Fruit fly (Drosophila melanogaster): ENCODE data around the gene Hrd3.

Gene Hrd3

dm6 chr3R:23725711-23726349 is 32.5 kb downstream of the Hrd3 start:
- TF ChIP-seq CG12605 (GFP tag; IDR thresholded peaks at IDR 0.05) (no peak), Pif1A (GFP tag; optimal IDR thresholded peaks at IDR 0.05) (no peak), EcR (GFP tag; optimal IDR thresholded peaks at IDR 0.05) (no peak), Snoo (tag; optimal IDR thresholded peaks at IDR 0.05) (no peak), rn (GFP tag; IDR thresholded peaks at IDR 0.05) (no peak), CG14655 (GFP tag; optimal IDR thresholded peaks at IDR 0.05) (no peak), fd96Ca (GFP tag; IDR thresholded peaks at IDR 0.05) (no peak), CG10348 (GFP tag; IDR thresholded peaks at IDR 0.05) (no peak), CG8159 (tag; optimal IDR thresholded peaks at IDR 0.05) (no peak), CG9948 (tag; optimal IDR thresholded peaks at IDR 0.05) (no peak), Ets98B (GFP tag; IDR thresholded peaks at IDR 0.05) (no peak), CG4496 (GFP tag; IDR thresholded peaks at IDR 0.05) (no peak), Pif1B (GFP tag; optimal IDR thresholded peaks at IDR 0.05) (no peak), CG32121 (GFP tag; IDR thresholded peaks at IDR 0.05) (no peak), CG15710 (tag; optimal IDR thresholded peaks at IDR 0.05) (no peak), CG13204 (GFP tag; optimal IDR thresholded peaks at IDR 0.05) (no peak)

dm6 chr3R:23724843-23725506 is 33.4 kb downstream of the Hrd3 start:
- TF ChIP-seq Snoo (tag; optimal IDR thresholded peaks at IDR 0.05) (no peak), gl (tag; optimal IDR thresholded peaks at IDR 0.05) (no peak), Pif1A (GFP tag; optimal IDR thresholded peaks at IDR 0.05) (no peak), CG13204 (GFP tag; optimal IDR thresholded peaks at IDR 0.05) (no peak), EcR (GFP tag; optimal IDR thresholded peaks at IDR 0.05) (peak; percentile 61), CG32121 (GFP tag; IDR thresholded peaks at IDR 0.05) (no peak)

dm6 chr3R:23723381-23724034 is 34.8 kb downstream of the Hrd3 start:
- TF ChIP-seq CG13204 (GFP tag; optimal IDR thresholded peaks at IDR 0.05): no peak
- peak; percentile 36 for TF ChIP-seq CG17806 (tag; optimal IDR thresholded peaks at IDR 0.05)
- peak; percentile 29 for TF ChIP-seq Pif1B (GFP tag; optimal IDR thresholded peaks at IDR 0.05)
- TF ChIP-seq CG4496 (GFP tag; IDR thresholded peaks at IDR 0.05): peak; percentile 55; the same call in 1 of the 3 replicates
- peak; percentile 41 for TF ChIP-seq CG34367 (tag; optimal IDR thresholded peaks at IDR 0.05)
- TF ChIP-seq fd96Ca (GFP tag; IDR thresholded peaks at IDR 0.05): peak; percentile 56
- TF ChIP-seq Ets98B (GFP tag; IDR thresholded peaks at IDR 0.05): peak; percentile 60
- peak; percentile 23 for TF ChIP-seq CG15710 (tag; optimal IDR thresholded peaks at IDR 0.05)
- TF ChIP-seq CG12605 (GFP tag; IDR thresholded peaks at IDR 0.05): no peak; the same call in 1 of the 2 replicates
- TF ChIP-seq CG14655 (GFP tag; optimal IDR thresholded peaks at IDR 0.05): peak; percentile 40
- TF ChIP-seq Pif1A (GFP tag; optimal IDR thresholded peaks at IDR 0.05): no peak
- no peak for TF ChIP-seq CG9948 (tag; optimal IDR thresholded peaks at IDR 0.05)
- TF ChIP-seq CG8159 (tag; optimal IDR thresholded peaks at IDR 0.05): peak; percentile 42
- TF ChIP-seq Snoo (tag; optimal IDR thresholded peaks at IDR 0.05): no peak
- TF ChIP-seq rn (GFP tag; IDR thresholded peaks at IDR 0.05): no peak
- TF ChIP-seq CG8301 (tag; optimal IDR thresholded peaks at IDR 0.05): peak; percentile 40
- peak; percentile 68 for TF ChIP-seq CG32121 (GFP tag; IDR thresholded peaks at IDR 0.05)
- peak; percentile 73 for TF ChIP-seq EcR (GFP tag; optimal IDR thresholded peaks at IDR 0.05)
- TF ChIP-seq D1 (tag; optimal IDR thresholded peaks at IDR 0.05): no peak
- TF ChIP-seq CG10348 (GFP tag; IDR thresholded peaks at IDR 0.05): no peak
- TF ChIP-seq gl (tag; optimal IDR thresholded peaks at IDR 0.05): peak; percentile 79

- TF ChIP-seq CG17806 (tag; optimal IDR thresholded peaks at IDR 0.05): peak; percentile 94
- peak; percentile 45 for TF ChIP-seq gl (tag; optimal IDR thresholded peaks at IDR 0.05)
- TF ChIP-seq Ets98B (GFP tag; IDR thresholded peaks at IDR 0.05): peak; percentile 78
- TF ChIP-seq Pif1B (GFP tag; optimal IDR thresholded peaks at IDR 0.05): peak; percentile 56
- TF ChIP-seq CG12605 (GFP tag; IDR thresholded peaks at IDR 0.05): peak; percentile 93
- peak; percentile 70 for TF ChIP-seq Pif1A (GFP tag; optimal IDR thresholded peaks at IDR 0.05)
- no peak; the same call in 1 of the 2 replicates for TF ChIP-seq CG10348 (GFP tag; IDR thresholded peaks at IDR 0.05)
- TF ChIP-seq CG14655 (GFP tag; optimal IDR thresholded peaks at IDR 0.05): peak; percentile 89
- peak; percentile 93 for TF ChIP-seq CG15710 (tag; optimal IDR thresholded peaks at IDR 0.05)
- TF ChIP-seq EcR (GFP tag; optimal IDR thresholded peaks at IDR 0.05): peak; percentile 41
- TF ChIP-seq fd96Ca (GFP tag; IDR thresholded peaks at IDR 0.05): no peak
- TF ChIP-seq CG4496 (GFP tag; IDR thresholded peaks at IDR 0.05): peak; percentile 90
- TF ChIP-seq rn (GFP tag; IDR thresholded peaks at IDR 0.05): peak; percentile 86
- TF ChIP-seq CG13204 (GFP tag; optimal IDR thresholded peaks at IDR 0.05): peak; percentile 55
- peak; percentile 88 for TF ChIP-seq CG32121 (GFP tag; IDR thresholded peaks at IDR 0.05)
- TF ChIP-seq CG8159 (tag; optimal IDR thresholded peaks at IDR 0.05): peak; percentile 97
- TF ChIP-seq CG8301 (tag; optimal IDR thresholded peaks at IDR 0.05): peak; percentile 94
- TF ChIP-seq D1 (tag; optimal IDR thresholded peaks at IDR 0.05): peak; percentile 96
- peak; percentile 86 for TF ChIP-seq CG34367 (tag; optimal IDR thresholded peaks at IDR 0.05)
- peak; percentile 87 for TF ChIP-seq Snoo (tag; optimal IDR thresholded peaks at IDR 0.05)
- TF ChIP-seq CG9948 (tag; optimal IDR thresholded peaks at IDR 0.05): peak; percentile 96
These were observed 35.5 kb downstream of the Hrd3 start, which contains the start of gene CG10365 for dm6 chr3R:23722680-23723372. CG10365 (plus strand) TSS chr3R:23723331.

All from whole organism, pupa.